Fruit fly (Drosophila melanogaster) whole organism, embryonic: ENCODE measurements around the gene CG3556.
A peak's percentile ranks its signal among the peaks of the same experiment; 100 is the strongest.

Experiments used
- Adf1 ChIP-seq: fragments of 200-800 bp; sonication (Bioruptor generic); IDR thresholded peaks from 2 replicates; pipeline ENCODE4 v1.3.6; 2022; ENCODE audit warnings: missing biosample characterization, missing genetic modification characterization
- C15 ChIP-seq: fragments of 200-800 bp; sonication (Bioruptor generic); IDR thresholded peaks from 3 replicates; pipeline ENCODE4 v1.3.6; 2022; ENCODE audit warnings: missing biosample characterization, missing genetic modification characterization
- CG10959 ChIP-seq: fragments of 200-800 bp; sonication (Bioruptor generic); IDR thresholded peaks from 2 replicates; pipeline ENCODE4 v1.3.6; 2022; ENCODE audit warnings: missing biosample characterization, missing genetic modification characterization
- CG11247 ChIP-seq: fragments of 200-800 bp; sonication (Bioruptor generic); IDR thresholded peaks from 2 replicates; pipeline ENCODE4 v1.3.6; 2022; ENCODE audit warnings: missing biosample characterization, missing genetic modification characterization
- CG12659 ChIP-seq: fragments of 200-800 bp; sonication (Bioruptor generic); optimal IDR thresholded peaks from 3 replicates; lab custom pipeline; 2017; ENCODE audit warnings: mild to moderate bottlenecking, missing biosample characterization, missing genetic modification reagents, missing genetic modification characterization
- CG14050 ChIP-seq: fragments of 200-800 bp; sonication (Bioruptor generic); IDR thresholded peaks from 3 replicates; pipeline ENCODE4 v1.3.6; 2022; ENCODE audit warnings: missing biosample characterization, missing genetic modification characterization
- CG16815 ChIP-seq: fragments of 200-800 bp; sonication (Bioruptor generic); optimal IDR thresholded peaks from 3 replicates; lab custom pipeline; 2017; ENCODE audit warnings: missing biosample characterization, mild to moderate bottlenecking, missing genetic modification characterization
- CG30431 ChIP-seq: fragments of 200-800 bp; sonication (Bioruptor generic); optimal IDR thresholded peaks from 2 replicates; lab custom pipeline; 2017; ENCODE audit warnings: missing biosample characterization, missing genetic modification characterization
- CG33213 ChIP-seq: fragments of 200-800 bp; sonication (Bioruptor generic); optimal IDR thresholded peaks from 3 replicates; lab custom pipeline; 2016; ENCODE audit warnings: missing biosample characterization, missing genetic modification characterization
- CG4360 ChIP-seq: fragments of 200-800 bp; sonication (Bioruptor generic); IDR thresholded peaks from 2 replicates; pipeline ENCODE4 v1.3.6; 2022; ENCODE audit warnings: missing biosample characterization, missing genetic modification characterization
- CG4730 ChIP-seq: fragments of 200-800 bp; sonication (Bioruptor generic); IDR thresholded peaks from 2 replicates; pipeline ENCODE4 v1.3.6; 2022; ENCODE audit warnings: missing biosample characterization, missing genetic modification characterization
- CG6765 ChIP-seq: fragments of 200-800 bp; sonication (Bioruptor generic); optimal IDR thresholded peaks from 3 replicates; lab custom pipeline; 2017; ENCODE audit warnings: missing biosample characterization, mild to moderate bottlenecking, missing genetic modification characterization
- CG6813 ChIP-seq: fragments of 200-800 bp; sonication (Bioruptor generic); optimal IDR thresholded peaks from 2 replicates; lab custom pipeline; 2017; ENCODE audit warnings: missing biosample characterization, missing genetic modification characterization, mild to moderate bottlenecking, moderate library complexity, missing genetic modification reagents
- Deaf1 ChIP-seq: fragments of 200-800 bp; optimal IDR thresholded peaks from 3 replicates; lab custom pipeline; 2019; ENCODE audit warnings: missing biosample characterization, mild to moderate bottlenecking, missing genetic modification characterization, moderate library complexity
- Dll ChIP-seq: fragments of 200-800 bp; sonication (Bioruptor generic); IDR thresholded peaks from 4 replicates; pipeline ENCODE4 v1.3.6; 2022; ENCODE audit warnings: missing biosample characterization, missing genetic modification characterization; ENCODE audit not compliant: partially characterized antibody
- Dp ChIP-seq: fragments of 200-800 bp; sonication (Bioruptor generic); optimal IDR thresholded peaks from 2 replicates; lab custom pipeline; 2018; ENCODE audit warnings: missing biosample characterization, mild to moderate bottlenecking, missing genetic modification characterization, moderate library complexity
- Dref ChIP-seq: fragments of 200-800 bp; sonication (Bioruptor generic); IDR thresholded peaks from 2 replicates; pipeline ENCODE4 v1.3.6; 2022; ENCODE audit warnings: missing biosample characterization, missing genetic modification characterization
- Ets65A ChIP-seq: fragments of 200-800 bp; sonication (Bioruptor generic); peaks from one replicate; lab custom pipeline; 2016; ENCODE audit warnings: missing biosample characterization, missing genetic modification characterization
- Hsf ChIP-seq: fragments of 200-800 bp; sonication (Bioruptor generic); optimal IDR thresholded peaks from 3 replicates; lab custom pipeline; 2016; ENCODE audit warnings: missing biosample characterization, missing genetic modification characterization
- Mes4 ChIP-seq: fragments of 200-800 bp; sonication (Bioruptor generic); optimal IDR thresholded peaks from 2 replicates; lab custom pipeline; 2016; ENCODE audit warnings: missing biosample characterization, missing genetic modification characterization
- Neu2 ChIP-seq: fragments of 200-800 bp; sonication (Bioruptor generic); optimal IDR thresholded peaks from 3 replicates; lab custom pipeline; 2016; ENCODE audit warnings: missing biosample characterization, missing genetic modification characterization, borderline replicate concordance
- Nf-YA ChIP-seq: fragments of 200-800 bp; sonication (Bioruptor generic); IDR thresholded peaks from 2 replicates; pipeline ENCODE4 v1.3.6; 2022; ENCODE audit warnings: missing biosample characterization, missing genetic modification characterization
- Nf-YC ChIP-seq: fragments of 200-800 bp; optimal IDR thresholded peaks from 3 replicates; lab custom pipeline; 2019; ENCODE audit warnings: missing biosample characterization, mild to moderate bottlenecking, missing genetic modification characterization, moderate library complexity
- Oli ChIP-seq: fragments of 200-800 bp; sonication (Bioruptor generic); optimal IDR thresholded peaks from 2 replicates; lab custom pipeline; 2018; ENCODE audit warnings: missing biosample characterization, mild to moderate bottlenecking, missing genetic modification characterization, moderate library complexity
- Poxn ChIP-seq: fragments of 200-800 bp; sonication (Bioruptor generic); IDR thresholded peaks from 2 replicates; pipeline ENCODE4 v1.3.6; 2022; ENCODE audit warnings: missing biosample characterization, missing genetic modification characterization
- Ravus ChIP-seq: fragments of 200-800 bp; sonication (Bioruptor generic); IDR thresholded peaks from 2 replicates; pipeline ENCODE4 v1.3.6; 2022; ENCODE audit warnings: missing biosample characterization, missing genetic modification characterization
- Rx ChIP-seq: fragments of 200-800 bp; sonication (Bioruptor generic); IDR thresholded peaks from 2 replicates; pipeline ENCODE4 v1.3.6; 2022; ENCODE audit warnings: missing biosample characterization, missing genetic modification characterization
- Sin3A ChIP-seq: fragments of >200 bp; optimal IDR thresholded peaks from 2 replicates; lab custom pipeline; 2018
- Trl ChIP-seq, 3 experiments: fragments of >200 bp in 2 of 3; fragments of 200-800 bp in 1 of 3; sonication (Bioruptor generic) in 1 of 3; optimal IDR thresholded peaks; 2 replicates in 1 of 3; 3 replicates in 2 of 3; lab custom pipeline; 2016 to 2017; ENCODE audit warnings: missing biosample characterization in 1 of 3, missing genetic modification characterization in 1 of 3
- ara ChIP-seq: fragments of 200-800 bp; sonication (Bioruptor generic); IDR thresholded peaks from 2 replicates; pipeline ENCODE4 v1.3.6; 2022; ENCODE audit warnings: missing biosample characterization, missing genetic modification characterization
- ato ChIP-seq: fragments of 200-800 bp; sonication (Bioruptor generic); IDR thresholded peaks from 2 replicates; pipeline ENCODE4 v1.3.6; 2022; ENCODE audit warnings: missing biosample characterization, missing genetic modification characterization; ENCODE audit not compliant: partially characterized antibody
- bcd ChIP-seq: fragments of 200-800 bp; sonication (Bioruptor generic); optimal IDR thresholded peaks from 2 replicates; lab custom pipeline; 2017; ENCODE audit warnings: missing biosample characterization, mild to moderate bottlenecking, missing genetic modification characterization
- cas ChIP-seq: fragments of 200-800 bp; sonication (Bioruptor generic); IDR thresholded peaks from 2 replicates; pipeline ENCODE4 v1.3.6; 2022; ENCODE audit warnings: missing biosample characterization, missing genetic modification characterization
- chif ChIP-seq, 2 experiments: fragments of 200-800 bp; sonication (Bioruptor generic); optimal IDR thresholded peaks; 3 replicates each; lab custom pipeline; 2016; ENCODE audit warnings: missing biosample characterization in 2 of 2, missing genetic modification characterization in 2 of 2
- croc ChIP-seq: fragments of 200-800 bp; sonication (Bioruptor generic); conservative IDR thresholded peaks from 3 replicates; pipeline ENCODE4 v1.3.6; 2022; ENCODE audit warnings: missing biosample characterization, missing genetic modification characterization
- crol ChIP-seq: fragments of 200-800 bp; sonication (Bioruptor generic); IDR thresholded peaks from 2 replicates; pipeline ENCODE4 v1.3.6; 2022; ENCODE audit warnings: missing biosample characterization, missing genetic modification characterization
- danr ChIP-seq: fragments of 200-800 bp; sonication (Bioruptor generic); IDR thresholded peaks from 2 replicates; pipeline ENCODE4 v1.3.6; 2022; ENCODE audit warnings: missing biosample characterization, missing genetic modification characterization
- dati ChIP-seq: fragments of 200-800 bp; sonication (Bioruptor generic); IDR thresholded peaks from 2 replicates; pipeline ENCODE4 v1.3.6; 2022; ENCODE audit warnings: missing biosample characterization, missing genetic modification characterization
- eve ChIP-seq, 2 experiments: fragments of >200 bp; optimal IDR thresholded peaks; 2 replicates each; lab custom pipeline; 2017; ENCODE audit warnings: missing biosample characterization in 2 of 2, missing genetic modification characterization in 2 of 2
- jigr1 ChIP-seq: fragments of 200-800 bp; sonication (Bioruptor generic); IDR thresholded peaks from 3 replicates; pipeline ENCODE4 v1.3.6; 2022; ENCODE audit warnings: missing biosample characterization, missing genetic modification characterization
- kah ChIP-seq: fragments of 200-800 bp; sonication (Bioruptor generic); optimal IDR thresholded peaks from 2 replicates; lab custom pipeline; 2018; ENCODE audit warnings: missing biosample characterization, mild to moderate bottlenecking, missing genetic modification characterization
- lov ChIP-seq, 2 experiments: fragments of 200-800 bp in 1 of 2; fragments of >200 bp in 1 of 2; sonication (Bioruptor generic) in 1 of 2; IDR thresholded peaks in 1 of 2; optimal IDR thresholded peaks in 1 of 2; 2 replicates in 1 of 2; 3 replicates in 1 of 2; pipeline versions ENCODE4 v1.3.6 to Lab custom; 2017 to 2022; ENCODE audit warnings: missing biosample characterization in 1 of 2, missing genetic modification characterization in 1 of 2
- maf-S ChIP-seq: fragments of 200-800 bp; sonication (Bioruptor generic); optimal IDR thresholded peaks from 2 replicates; lab custom pipeline; 2016; ENCODE audit warnings: missing biosample characterization, missing genetic modification characterization
- mirr ChIP-seq: fragments of 200-800 bp; sonication (Bioruptor generic); optimal IDR thresholded peaks from 3 replicates; lab custom pipeline; 2018; ENCODE audit warnings: missing biosample characterization, mild to moderate bottlenecking, missing genetic modification characterization
- mld ChIP-seq: fragments of 200-800 bp; sonication (Bioruptor generic); IDR thresholded peaks from 3 replicates; pipeline ENCODE4 v1.3.6; 2022; ENCODE audit warnings: missing biosample characterization, missing genetic modification characterization; ENCODE audit not compliant: partially characterized antibody
- org-1 ChIP-seq: fragments of 200-800 bp; sonication (Bioruptor generic); optimal IDR thresholded peaks from 2 replicates; lab custom pipeline; 2017; ENCODE audit warnings: missing biosample characterization, missing genetic modification characterization
- pros ChIP-seq: fragments of 200-800 bp; sonication (Bioruptor generic); optimal IDR thresholded peaks from 3 replicates; lab custom pipeline; 2019; ENCODE audit warnings: missing biosample characterization, mild to moderate bottlenecking, missing genetic modification characterization, moderate library complexity
- sqz ChIP-seq: fragments of 200-800 bp; sonication (Bioruptor generic); optimal IDR thresholded peaks from 3 replicates; lab custom pipeline; 2018; ENCODE audit warnings: missing biosample characterization, mild to moderate bottlenecking, missing genetic modification characterization
- unc-4 ChIP-seq: fragments of 200-800 bp; sonication (Bioruptor generic); IDR thresholded peaks from 2 replicates; pipeline ENCODE4 v1.3.6; 2022; ENCODE audit warnings: missing biosample characterization, missing genetic modification characterization; ENCODE audit not compliant: partially characterized antibody
- vnd ChIP-seq: fragments of 200-800 bp; sonication (Bioruptor generic); IDR thresholded peaks from 3 replicates; pipeline ENCODE4 v1.3.6; 2022; ENCODE audit warnings: missing biosample characterization, missing genetic modification characterization; ENCODE audit not compliant: partially characterized antibody
- yki ChIP-seq: fragments of >200 bp; optimal IDR thresholded peaks from 3 replicates; lab custom pipeline; 2018

CG3556 gene

dm6 chrX:4508072-4508644 lies 21.9 kb upstream of the CG3556 start (continued):
- no peak for TF ChIP-seq CG33213 (GFP tag; lab: Kevin White, UChicago)
- no peak for TF ChIP-seq danr (GFP tag; lab: Robert Waterston, UW)
- no peak for TF ChIP-seq Sin3A (lab: Kevin White, UChicago)
- no peak; the same call in 1 of the 2 replicates for TF ChIP-seq Nf-YA (GFP tag; lab: Robert Waterston, UW)
- peak; percentile 64 for TF ChIP-seq sqz (GFP tag; lab: Kevin White, UChicago)
- no peak for TF ChIP-seq CG6765 (GFP tag; lab: Kevin White, UChicago)
- no peak for TF ChIP-seq CG30431 (GFP tag; lab: Kevin White, UChicago)
- no peak for TF ChIP-seq CG14050 (GFP tag; lab: Robert Waterston, UW)
- TF ChIP-seq org-1 (GFP tag; lab: Kevin White, UChicago): no peak
- TF ChIP-seq pros (GFP tag; lab: Kevin White, UChicago): peak; percentile 44
- no peak for TF ChIP-seq Mes4
- TF ChIP-seq Dref (GFP tag; lab: Robert Waterston, UW): no peak
- TF ChIP-seq eve (GFP tag; optimal IDR thresholded peaks at IDR 0.05; lab: Kevin White, UChicago): no peak
- peak; percentile 90 for TF ChIP-seq Nf-YC (tag; lab: Kevin White, UChicago)
- no peak for TF ChIP-seq bcd (GFP tag; lab: Kevin White, UChicago)
- no peak for TF ChIP-seq CG16815 (GFP tag; lab: Kevin White, UChicago)
- TF ChIP-seq crol (GFP tag; lab: Robert Waterston, UW): no peak
- TF ChIP-seq Rx (GFP tag; lab: Robert Waterston, UW): no peak
- TF ChIP-seq maf-S (GFP tag; lab: Kevin White, UChicago): no peak
- TF ChIP-seq Deaf1: peak; percentile 18
- TF ChIP-seq unc-4 (GFP tag; lab: Robert Waterston, UW): no peak
- TF ChIP-seq kah (GFP tag; lab: Kevin White, UChicago): no peak
- no peak for TF ChIP-seq Ravus (GFP tag; lab: Robert Waterston, UW)
- TF ChIP-seq CG10959 (GFP tag; lab: Robert Waterston, UW): no peak
- no peak for TF ChIP-seq mirr
- TF ChIP-seq vnd (GFP tag; lab: Robert Waterston, UW): no peak
- TF ChIP-seq croc (GFP tag; lab: Robert Waterston, UW): no peak
- TF ChIP-seq CG12659 (GFP tag; lab: Kevin White, UChicago): no peak
- TF ChIP-seq Trl (optimal IDR thresholded peaks at IDR 0.05; lab: Kevin White, UChicago): peak; percentile 76 to 93
- no peak for TF ChIP-seq Trl (GFP tag; optimal IDR thresholded peaks at IDR 0.05; lab: Kevin White, UChicago)
- no peak for TF ChIP-seq jigr1
- peak; percentile 70 for TF ChIP-seq CG4360
- no peak for TF ChIP-seq dati (GFP tag; lab: Robert Waterston, UW)
- no peak for TF ChIP-seq Dp
- TF ChIP-seq Adf1: peak; percentile 75
- TF ChIP-seq CG6813: no peak
- TF ChIP-seq lov (optimal IDR thresholded peaks at IDR 0.05; lab: Kevin White, UChicago): no peak
- no peak for TF ChIP-seq lov (GFP tag; IDR thresholded peaks at IDR 0.05; lab: Robert Waterston, UW)
- no peak for TF ChIP-seq chif (GFP tag; optimal IDR thresholded peaks at IDR 0.05; lab: Kevin White, UChicago)
- no peak for TF ChIP-seq cas
- no peak for TF ChIP-seq Ets65A
- TF ChIP-seq Dll (GFP tag; lab: Robert Waterston, UW): no peak
- no peak for TF ChIP-seq Neu2
- no peak for TF ChIP-seq Poxn
- no peak for TF ChIP-seq CG11247 (GFP tag; lab: Robert Waterston, UW)
- TF ChIP-seq Oli (tag; lab: Kevin White, UChicago): no peak
- TF ChIP-seq ara (GFP tag; lab: Robert Waterston, UW): no peak
- no peak for TF ChIP-seq mld (GFP tag; lab: Robert Waterston, UW)
- no peak for TF ChIP-seq C15 (GFP tag; lab: Robert Waterston, UW)
- TF ChIP-seq ato (GFP tag; lab: Robert Waterston, UW): no peak
- peak; percentile 85 for TF ChIP-seq yki (lab: Kevin White, UChicago)
- TF ChIP-seq CG4730 (GFP tag; lab: Robert Waterston, UW): no peak
- TF ChIP-seq Hsf: no peak
